Fruit fly (Drosophila melanogaster): Measurements from ENCODE around the gene Argk1.

Argk1 gene

dm6 chr3L:9065997-9066441 is at the start of gene Argk1:
Argk1 (minus strand) TSS chr3L:9066027.
- TF ChIP-seq Hr38 (GFP tag; optimal IDR thresholded peaks at IDR 0.05) (no peak), CG4318 (GFP tag; optimal IDR thresholded peaks at IDR 0.05) (peak; percentile 34), achi (GFP tag; optimal IDR thresholded peaks at IDR 0.05) (peak; percentile 51), CG3032 (tag; optimal IDR thresholded peaks at IDR 0.05) (peak; percentile 59), CG10631 (GFP tag; optimal IDR thresholded peaks at IDR 0.05) (no peak), spab (GFP tag; optimal IDR thresholded peaks at IDR 0.05) (no peak), ss (GFP tag; optimal IDR thresholded peaks at IDR 0.05) (no peak), CG6808 (GFP tag; optimal IDR thresholded peaks at IDR 0.05) (no peak), CG34406 (GFP tag; optimal IDR thresholded peaks at IDR 0.05) (peak; percentile 1), CG11294 (GFP tag; IDR thresholded peaks at IDR 0.05) (peak; percentile 38; the same call in 1 of the 2 replicates), CG10669 (GFP tag; optimal IDR thresholded peaks at IDR 0.05) (no peak), topi (GFP tag; optimal IDR thresholded peaks at IDR 0.05) (no peak), eg (GFP tag; IDR thresholded peaks at IDR 0.05) (peak; percentile 89), CG7368 (GFP tag; optimal IDR thresholded peaks at IDR 0.05) (no peak), Sox102F (GFP tag; optimal IDR thresholded peaks at IDR 0.05) (no peak), CG31627 (GFP tag; optimal IDR thresholded peaks at IDR 0.05) (peak; percentile 10), Sox15 (GFP tag; optimal IDR thresholded peaks at IDR 0.05) (no peak), fd59A (GFP tag; optimal IDR thresholded peaks at IDR 0.05) (no peak), fd85E (GFP tag; optimal IDR thresholded peaks at IDR 0.05) (no peak), dsx (GFP tag; optimal IDR thresholded peaks at IDR 0.05; ENCODE audit: poor library complexity, severe bottlenecking) (peak; percentile 28), vri (GFP tag; optimal IDR thresholded peaks at IDR 0.05) (no peak), CG1621 (tag; optimal IDR thresholded peaks at IDR 0.05) (no peak), CG11762 (GFP tag; optimal IDR thresholded peaks at IDR 0.05; ENCODE audit: insufficient read depth) (no peak), Sox14 (GFP tag; optimal IDR thresholded peaks at IDR 0.05) (peak; percentile 6), fkh (GFP tag; optimal IDR thresholded peaks at IDR 0.05) (peak; percentile 31), CG9139 (GFP tag; optimal IDR thresholded peaks at IDR 0.05) (no peak), salr (GFP tag; optimal IDR thresholded peaks at IDR 0.05) (peak in 1 of 2 experiments; percentile 65), Ets96B (tag; optimal IDR thresholded peaks at IDR 0.05) (peak; percentile 32), dac (GFP tag; optimal IDR thresholded peaks at IDR 0.05) (no peak), svp (GFP tag) (no peak), net (GFP tag; optimal IDR thresholded peaks at IDR 0.05) (peak; percentile 43), Met (GFP tag; optimal IDR thresholded peaks at IDR 0.05) (peak; percentile 13), CG15336 (GFP tag; IDR thresholded peaks at IDR 0.05) (peak; percentile 85), Eip78C (GFP tag) (peak; percentile 57), lz (GFP tag; optimal IDR thresholded peaks at IDR 0.05) (no peak), Eip93F (GFP tag; optimal IDR thresholded peaks at IDR 0.05) (no peak), pdm3 (GFP tag; optimal IDR thresholded peaks at IDR 0.05) (peak; percentile 49), CG6792 (GFP tag; optimal IDR thresholded peaks at IDR 0.05) (no peak), CG6163 (GFP tag; IDR thresholded peaks at IDR 0.05) (peak; percentile 64; the same call in 2 of the 3 replicates), CG8632 (GFP tag; optimal IDR thresholded peaks at IDR 0.05) (peak; percentile 12), OdsH (GFP tag; optimal IDR thresholded peaks at IDR 0.05) (peak; percentile 65), CG8319 (GFP tag; optimal IDR thresholded peaks at IDR 0.05) (no peak), CG32006 (GFP tag; optimal IDR thresholded peaks at IDR 0.05) (peak; percentile 76), CG11902 (GFP tag; optimal IDR thresholded peaks at IDR 0.05) (no peak), esn (GFP tag; optimal IDR thresholded peaks at IDR 0.05) (peak; percentile 22), CG8119 (GFP tag; IDR thresholded peaks at IDR 0.05) (peak; percentile 82), acj6 (GFP tag; optimal IDR thresholded peaks at IDR 0.05) (peak; percentile 49), Eip75B (GFP tag; optimal IDR thresholded peaks at IDR 0.05) (no peak), CG6854 (GFP tag; optimal IDR thresholded peaks at IDR 0.05) (no peak), CG3919 (GFP tag; optimal IDR thresholded peaks at IDR 0.05) (no peak), cyc (GFP tag; optimal IDR thresholded peaks at IDR 0.05) (no peak), Hr4 (GFP tag; optimal IDR thresholded peaks at IDR 0.05) (peak; percentile 83), Ets21C (GFP tag; optimal IDR thresholded peaks at IDR 0.05) (no peak)

Data from whole organism, prepupa.